Worm (Caenorhabditis elegans): ENCODE data around the gene C32B5.18.
"Not testable (repeated sequence)": the region's sequence is repeated elsewhere in the genome, so short reads cannot be mapped to it uniquely, and the experiment has no call there.

The C32B5.18 gene

ce11 chrII:979135-979534, 18.8 kb downstream of the C32B5.18 start, which contains the start of the genes fbxc-17 and fbxc-15:
Gene fbxc-17, minus strand, starts transcription at chrII:979235.
Gene fbxc-15, plus strand, starts transcription at chrII:979423.
- TF ChIP-seq ces-1 (GFP tag; optimal IDR thresholded peaks at IDR 0.05): no peak
- no peak for TF ChIP-seq Y48G9A.11 (GFP tag; IDR thresholded peaks at IDR 0.05)
- TF ChIP-seq mes-2 (tag; optimal IDR thresholded peaks at IDR 0.05; ENCODE audit: poor library complexity, severe bottlenecking): no peak
- no peak for TF ChIP-seq dmd-8 (GFP tag; IDR thresholded peaks at IDR 0.05)
- no peak for TF ChIP-seq tag-97 (GFP tag; IDR thresholded peaks at IDR 0.05)
- no peak for TF ChIP-seq zip-11 (GFP tag; IDR thresholded peaks at IDR 0.05)
- no peak for TF ChIP-seq Y75B8A.6 (GFP tag; IDR thresholded peaks at IDR 0.05)
- TF ChIP-seq ceh-44 (GFP tag; IDR thresholded peaks at IDR 0.05): no peak
- TF ChIP-seq fkh-10 (GFP tag; optimal IDR thresholded peaks at IDR 0.05): no peak
- TF ChIP-seq F49E8.2 (tag; optimal IDR thresholded peaks at IDR 0.05; ENCODE audit: borderline replicate concordance): no peak

ce11 chrII:982842-983241, 22.5 kb downstream of the C32B5.18 start, which contains the start of gene srh-274:
Gene srh-274, plus strand, starts transcription at chrII:983142.
- TF ChIP-seq nhr-76 (tag; optimal IDR thresholded peaks at IDR 0.05): no peak
- peak; percentile 45 for TF ChIP-seq aha-1 (tag)
- TF ChIP-seq F49E8.2 (tag; optimal IDR thresholded peaks at IDR 0.05; ENCODE audit: borderline replicate concordance): no peak

- TF ChIP-seq cey-2 (tag; optimal IDR thresholded peaks at IDR 0.05; ENCODE audit: borderline replicate concordance, insufficient read depth); ztf-7 (tag; optimal IDR thresholded peaks at IDR 0.05); mes-2 (tag; optimal IDR thresholded peaks at IDR 0.05; ENCODE audit: poor library complexity, severe bottlenecking): not testable (repeated sequence)
Measured at ce11 chrII:985703-986102, 25.4 kb downstream of the C32B5.18 start, which contains the start of gene fbxc-40. Gene fbxc-40, plus strand, starts transcription at chrII:986003.

- no peak for TF ChIP-seq lsy-2 (tag; optimal IDR thresholded peaks at IDR 0.05)
- no peak for TF ChIP-seq egl-43 (GFP tag; IDR thresholded peaks at IDR 0.05)
- TF ChIP-seq ama-1 (optimal IDR thresholded peaks at IDR 0.05): no peak
- TF ChIP-seq mep-1 (tag; optimal IDR thresholded peaks at IDR 0.05): no peak
- no peak for TF ChIP-seq nhr-77 (tag; optimal IDR thresholded peaks at IDR 0.05)
- TF ChIP-seq D1046.2 (GFP tag; IDR thresholded peaks at IDR 0.05): no peak
- TF ChIP-seq spr-3 (GFP tag; optimal IDR thresholded peaks at IDR 0.05): no peak
- TF ChIP-seq dmd-8 (GFP tag; IDR thresholded peaks at IDR 0.05): no peak
- TF ChIP-seq F44E2.7 (GFP tag; IDR thresholded peaks at IDR 0.05): no peak
- no peak for TF ChIP-seq hmg-1.1 (GFP tag; IDR thresholded peaks at IDR 0.05)
- TF ChIP-seq nhr-25 (tag; optimal IDR thresholded peaks at IDR 0.05; ENCODE audit: borderline replicate concordance, insufficient read depth): no peak
Measured at ce11 chrII:988437-988836, 28.1 kb downstream of the C32B5.18 start, which contains the start of gene fbxc-39. Gene fbxc-39, plus strand, starts transcription at chrII:988737.

- TF ChIP-seq spr-3 (GFP tag; optimal IDR thresholded peaks at IDR 0.05): no peak
- no peak for TF ChIP-seq nhr-41 (GFP tag; IDR thresholded peaks at IDR 0.05)
- no peak for TF ChIP-seq nhr-111 (GFP tag; optimal IDR thresholded peaks at IDR 0.05)
- no peak for TF ChIP-seq Y48G9A.11 (GFP tag; IDR thresholded peaks at IDR 0.05)
- no peak for TF ChIP-seq dve-1 (tag; optimal IDR thresholded peaks at IDR 0.05; ENCODE audit: insufficient read depth)
- no peak for TF ChIP-seq nhr-48 (tag; optimal IDR thresholded peaks at IDR 0.05)
- TF ChIP-seq ZK546.5 (tag; optimal IDR thresholded peaks at IDR 0.05): no peak
- TF ChIP-seq snpc-4 (tag; optimal IDR thresholded peaks at IDR 0.05): no peak
- no peak for TF ChIP-seq R02D3.7 (tag; optimal IDR thresholded peaks at IDR 0.05)
- no peak for TF ChIP-seq php-3 (GFP tag; IDR thresholded peaks at IDR 0.05)
- TF ChIP-seq unc-39 (tag; optimal IDR thresholded peaks at IDR 0.05): no peak
- no peak for TF ChIP-seq madf-5 (GFP tag; IDR thresholded peaks at IDR 0.05)
- no peak for TF ChIP-seq Y75B8A.6 (GFP tag; IDR thresholded peaks at IDR 0.05)
- TF ChIP-seq jun-1 (tag; optimal IDR thresholded peaks at IDR 0.05): no peak
Measured at ce11 chrII:991300-991699, 31.0 kb downstream of the C32B5.18 start, which contains the start of gene fbxc-42. Gene fbxc-42, plus strand, starts transcription at chrII:991600.
